Fruit fly (Drosophila melanogaster) whole organism, embryonic: Measurements from ENCODE around the gene CG13896.

Source experiments
- Ada2b ChIP-seq: fragments of 200-800 bp; sonication (Bioruptor generic); IDR thresholded peaks from 2 replicates; pipeline ENCODE4 v1.3.6; 2022; ENCODE audit warnings: missing biosample characterization, missing genetic modification characterization
- Antp ChIP-seq: fragments of 200-800 bp; sonication (Bioruptor generic); optimal IDR thresholded peaks from 3 replicates; lab custom pipeline; 2016; ENCODE audit warnings: missing biosample characterization, missing genetic modification characterization
- CG10267 ChIP-seq: fragments of 200-800 bp; sonication (Bioruptor generic); optimal IDR thresholded peaks from 2 replicates; lab custom pipeline; 2018; ENCODE audit warnings: missing biosample characterization, mild to moderate bottlenecking, missing genetic modification characterization, moderate library complexity
- CG10321 ChIP-seq: fragments of 200-800 bp; sonication (Bioruptor generic); IDR thresholded peaks from 2 replicates; pipeline ENCODE4 v1.3.6; 2022; ENCODE audit warnings: missing biosample characterization, missing genetic modification characterization
- CG12659 ChIP-seq: fragments of 200-800 bp; sonication (Bioruptor generic); optimal IDR thresholded peaks from 3 replicates; lab custom pipeline; 2017; ENCODE audit warnings: mild to moderate bottlenecking, missing biosample characterization, missing genetic modification reagents, missing genetic modification characterization
- CG14710 ChIP-seq: fragments of 200-800 bp; sonication (Bioruptor generic); optimal IDR thresholded peaks from 3 replicates; lab custom pipeline; 2019; ENCODE audit warnings: missing biosample characterization, mild to moderate bottlenecking, missing genetic modification characterization, moderate library complexity
- CG15269 ChIP-seq: fragments of 200-800 bp; sonication (Bioruptor generic); optimal IDR thresholded peaks from 2 replicates; lab custom pipeline; 2018; ENCODE audit warnings: missing biosample characterization, mild to moderate bottlenecking, missing genetic modification characterization, moderate library complexity
- CG17829 ChIP-seq: fragments of 200-800 bp; optimal IDR thresholded peaks from 2 replicates; lab custom pipeline; 2019; ENCODE audit warnings: missing biosample characterization, mild to moderate bottlenecking, missing genetic modification characterization, moderate library complexity
- CG18262 ChIP-seq: fragments of 200-800 bp; optimal IDR thresholded peaks from 3 replicates; lab custom pipeline; 2019; ENCODE audit warnings: missing biosample characterization, mild to moderate bottlenecking, missing genetic modification characterization, moderate library complexity
- CG18599 ChIP-seq: fragments of 200-800 bp; sonication (Bioruptor generic); optimal IDR thresholded peaks from 3 replicates; lab custom pipeline; 2017; ENCODE audit warnings: missing biosample characterization, missing genetic modification characterization, mild to moderate bottlenecking, moderate library complexity, missing genetic modification reagents
- CG2202 ChIP-seq: fragments of 200-800 bp; sonication (Bioruptor generic); optimal IDR thresholded peaks from 2 replicates; lab custom pipeline; 2018; ENCODE audit warnings: missing biosample characterization, mild to moderate bottlenecking, missing genetic modification characterization
- CG2712 ChIP-seq: fragments of 200-800 bp; optimal IDR thresholded peaks from 3 replicates; lab custom pipeline; 2019; ENCODE audit warnings: missing biosample characterization, mild to moderate bottlenecking, missing genetic modification characterization, moderate library complexity
- CG31441 ChIP-seq: fragments of 200-800 bp; sonication (Bioruptor generic); IDR thresholded peaks from 2 replicates; pipeline ENCODE4 v1.3.6; 2022; ENCODE audit warnings: missing biosample characterization, missing genetic modification characterization
- CG34422 ChIP-seq: fragments of 200-800 bp; sonication (Bioruptor generic); IDR thresholded peaks from 3 replicates; pipeline ENCODE4 v1.3.6; 2022; ENCODE audit warnings: missing biosample characterization, missing genetic modification characterization
- CG3995 ChIP-seq: fragments of 200-800 bp; sonication (Bioruptor generic); optimal IDR thresholded peaks from 3 replicates; lab custom pipeline; 2016; ENCODE audit warnings: missing biosample characterization, missing genetic modification characterization
- CG4360 ChIP-seq: fragments of 200-800 bp; sonication (Bioruptor generic); IDR thresholded peaks from 2 replicates; pipeline ENCODE4 v1.3.6; 2022; ENCODE audit warnings: missing biosample characterization, missing genetic modification characterization
- CG4424 ChIP-seq: fragments of 200-800 bp; sonication (Bioruptor generic); optimal IDR thresholded peaks from 3 replicates; lab custom pipeline; 2016; ENCODE audit warnings: missing biosample characterization, missing genetic modification characterization
- CG4730 ChIP-seq: fragments of 200-800 bp; sonication (Bioruptor generic); IDR thresholded peaks from 2 replicates; pipeline ENCODE4 v1.3.6; 2022; ENCODE audit warnings: missing biosample characterization, missing genetic modification characterization
- CG6175 ChIP-seq: fragments of 200-800 bp; sonication (Bioruptor generic); IDR thresholded peaks from 3 replicates; pipeline ENCODE4 v1.3.6; 2022; ENCODE audit warnings: missing biosample characterization, missing genetic modification characterization
- CG6654 ChIP-seq: fragments of 200-800 bp; sonication (Bioruptor generic); optimal IDR thresholded peaks from 2 replicates; lab custom pipeline; 2017; ENCODE audit warnings: missing biosample characterization, mild to moderate bottlenecking, missing genetic modification characterization
- CG6683 ChIP-seq: fragments of 200-800 bp; sonication (Bioruptor generic); optimal IDR thresholded peaks from 2 replicates; lab custom pipeline; 2017; ENCODE audit warnings: missing biosample characterization, mild to moderate bottlenecking, missing genetic modification characterization, missing genetic modification reagents
- CG8290 ChIP-seq, 3 experiments: fragments of 200-800 bp; sonication (Bioruptor generic); optimal IDR thresholded peaks; 2 replicates each; lab custom pipeline; 2016 to 2019; ENCODE audit warnings: missing biosample characterization in 3 of 3, missing genetic modification characterization in 3 of 3, mild to moderate bottlenecking in 2 of 3, moderate library complexity in 1 of 3
- CG8388 ChIP-seq: fragments of 200-800 bp; sonication (Bioruptor generic); optimal IDR thresholded peaks from 2 replicates; lab custom pipeline; 2019; ENCODE audit warnings: missing biosample characterization, mild to moderate bottlenecking, missing genetic modification characterization, moderate library complexity
- CG9437 ChIP-seq: fragments of 200-800 bp; sonication (Bioruptor generic); optimal IDR thresholded peaks from 2 replicates; lab custom pipeline; 2018; ENCODE audit warnings: missing biosample characterization, mild to moderate bottlenecking, missing genetic modification characterization
- CG9876 ChIP-seq: fragments of 200-800 bp; sonication (Bioruptor generic); optimal IDR thresholded peaks from 2 replicates; lab custom pipeline; 2016; ENCODE audit warnings: missing biosample characterization, missing genetic modification characterization
- CoRest ChIP-seq: fragments of 200-800 bp; sonication (Bioruptor generic); optimal IDR thresholded peaks from 3 replicates; lab custom pipeline; 2018; ENCODE audit warnings: missing biosample characterization, mild to moderate bottlenecking, missing genetic modification characterization, moderate library complexity
- Ets65A ChIP-seq: fragments of 200-800 bp; sonication (Bioruptor generic); peaks from one replicate; lab custom pipeline; 2016; ENCODE audit warnings: missing biosample characterization, missing genetic modification characterization
- Med ChIP-seq: fragments of 200-800 bp; sonication (Bioruptor generic); peaks from one replicate; lab custom pipeline; 2016; ENCODE audit warnings: missing biosample characterization, missing genetic modification characterization, mild to moderate bottlenecking, inconsistent platforms, moderate library complexity
- Mrtf ChIP-seq: fragments of 200-800 bp; sonication (Bioruptor generic); IDR thresholded peaks from 3 replicates; pipeline ENCODE4 v1.3.6; 2022; ENCODE audit warnings: missing biosample characterization, missing genetic modification characterization
- Pdp1 ChIP-seq, 2 experiments: fragments of 200-800 bp; sonication (Bioruptor generic); optimal IDR thresholded peaks; 3 replicates each; lab custom pipeline; 2016; ENCODE audit warnings: missing biosample characterization in 2 of 2, missing genetic modification characterization in 2 of 2, mild to moderate bottlenecking in 1 of 2, moderate library complexity in 1 of 2
- Six4 ChIP-seq: fragments of 200-800 bp; sonication (Bioruptor generic); optimal IDR thresholded peaks from 2 replicates; lab custom pipeline; 2016; ENCODE audit warnings: missing biosample characterization, missing genetic modification characterization
- Xrp1 ChIP-seq: fragments of 200-800 bp; sonication (Bioruptor generic); IDR thresholded peaks from 2 replicates; pipeline ENCODE4 v1.3.6; 2022; ENCODE audit warnings: missing biosample characterization, missing genetic modification characterization
- ase ChIP-seq: fragments of 200-800 bp; sonication (Bioruptor generic); IDR thresholded peaks from 3 replicates; pipeline ENCODE4 v1.3.6; 2022; ENCODE audit warnings: missing biosample characterization, missing genetic modification characterization
- bcd ChIP-seq: fragments of 200-800 bp; sonication (Bioruptor generic); optimal IDR thresholded peaks from 2 replicates; lab custom pipeline; 2017; ENCODE audit warnings: missing biosample characterization, mild to moderate bottlenecking, missing genetic modification characterization
- bsh ChIP-seq, 2 experiments: fragments of 200-800 bp; sonication (Bioruptor generic); optimal IDR thresholded peaks; 2 replicates each; lab custom pipeline; 2017 to 2018; ENCODE audit warnings: mild to moderate bottlenecking in 2 of 2, missing biosample characterization in 2 of 2, missing genetic modification characterization in 2 of 2, moderate library complexity in 1 of 2
- ci ChIP-seq: fragments of 200-800 bp; sonication (Bioruptor generic); IDR thresholded peaks from 3 replicates; pipeline ENCODE4 v1.3.6; 2022; ENCODE audit warnings: missing biosample characterization, missing genetic modification characterization
- da ChIP-seq: fragments of 200-800 bp; sonication (Bioruptor generic); optimal IDR thresholded peaks from 2 replicates; lab custom pipeline; 2016; ENCODE audit warnings: missing biosample characterization, missing genetic modification characterization
- dmrt11E ChIP-seq: fragments of 200-800 bp; sonication (Bioruptor generic); optimal IDR thresholded peaks from 3 replicates; lab custom pipeline; 2018; ENCODE audit warnings: missing biosample characterization, mild to moderate bottlenecking, missing genetic modification characterization, moderate library complexity
- dysf ChIP-seq: fragments of 200-800 bp; sonication (Bioruptor generic); IDR thresholded peaks from 3 replicates; pipeline ENCODE4 v1.3.6; 2022; ENCODE audit warnings: missing biosample characterization, missing genetic modification characterization
- fd102C ChIP-seq: fragments of 200-800 bp; sonication (Bioruptor generic); optimal IDR thresholded peaks from 2 replicates; lab custom pipeline; 2018; ENCODE audit warnings: missing biosample characterization, mild to moderate bottlenecking, missing genetic modification characterization, moderate library complexity
- grau ChIP-seq: fragments of 200-800 bp; optimal IDR thresholded peaks from 3 replicates; lab custom pipeline; 2019; ENCODE audit warnings: missing biosample characterization, mild to moderate bottlenecking, missing genetic modification characterization, moderate library complexity
- lmd ChIP-seq: fragments of 200-800 bp; sonication (Bioruptor generic); IDR thresholded peaks from 2 replicates; pipeline ENCODE4 v1.3.6; 2022; ENCODE audit warnings: missing biosample characterization, missing genetic modification characterization
- lola ChIP-seq, 3 experiments: fragments of >200 bp in 2 of 3; fragments of 200-800 bp in 1 of 3; sonication (Bioruptor generic) in 1 of 3; optimal IDR thresholded peaks; 2 replicates each; lab custom pipeline; 2017 to 2019; ENCODE audit warnings: missing biosample characterization in 3 of 3, missing genetic modification characterization in 3 of 3, mild to moderate bottlenecking in 1 of 3, moderate library complexity in 1 of 3
- nmo ChIP-seq: fragments of 200-800 bp; sonication (Bioruptor generic); optimal IDR thresholded peaks from 2 replicates; lab custom pipeline; 2018; ENCODE audit warnings: missing biosample characterization, mild to moderate bottlenecking, missing genetic modification characterization, moderate library complexity
- prd ChIP-seq, 3 experiments: fragments of >200 bp in 2 of 3; fragments of 200-800 bp in 1 of 3; sonication (Bioruptor generic) in 1 of 3; optimal IDR thresholded peaks in 2 of 3; IDR thresholded peaks in 1 of 3; 2 replicates in 2 of 3; 3 replicates in 1 of 3; pipeline versions ENCODE4 v1.3.6 to Lab custom; 2017 to 2022; ENCODE audit warnings: missing biosample characterization in 1 of 3, missing genetic modification characterization in 1 of 3
- row ChIP-seq: fragments of 200-800 bp; sonication (Bioruptor generic); IDR thresholded peaks from 3 replicates; pipeline ENCODE4 v1.3.6; 2022; ENCODE audit warnings: missing biosample characterization, missing genetic modification characterization
- sisA ChIP-seq: fragments of 200-800 bp; sonication (Bioruptor generic); IDR thresholded peaks from 2 replicates; pipeline ENCODE4 v1.3.6; 2022; ENCODE audit warnings: missing biosample characterization, missing genetic modification characterization
- unpg ChIP-seq: fragments of 200-800 bp; sonication (Bioruptor generic); optimal IDR thresholded peaks from 3 replicates; lab custom pipeline; 2018; ENCODE audit warnings: missing biosample characterization, mild to moderate bottlenecking, missing genetic modification characterization, moderate library complexity
- vvl ChIP-seq: fragments of 200-800 bp; sonication (Bioruptor generic); IDR thresholded peaks from 2 replicates; pipeline ENCODE4 v1.3.6; 2022; ENCODE audit warnings: missing biosample characterization, missing genetic modification characterization

Gene CG13896

DNA sequence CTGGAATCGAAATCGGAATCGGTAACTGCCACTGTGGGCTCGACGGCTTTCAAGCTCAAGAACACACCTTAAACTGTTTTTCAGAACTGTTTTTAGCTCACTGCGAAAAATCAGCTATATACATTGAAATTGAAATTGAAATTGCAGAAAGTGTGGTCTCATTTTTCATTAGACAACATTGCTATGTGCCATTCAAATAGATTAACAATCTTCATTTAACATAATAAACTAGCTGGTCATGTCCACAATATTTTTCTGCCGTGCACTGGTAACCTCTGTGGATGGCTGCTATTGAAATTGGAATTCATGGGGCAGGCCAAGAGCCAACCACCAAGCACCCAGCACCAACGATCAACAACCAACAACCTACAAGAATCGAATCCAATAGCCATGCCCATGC, 24.3 kb upstream of the CG13896 start (continued):
- TF ChIP-seq CG2202 (peak; percentile 18), CG4730 (GFP tag; lab: Robert Waterston, UW) (no peak), dmrt11E (peak; percentile 51), ase (no peak), vvl (0 out of 2 replicates have a peak, but pooled peaks have one; percentile 12), unpg (peak; percentile 18), Ada2b (GFP tag; lab: Robert Waterston, UW) (0 out of 2 replicates have a peak, but pooled peaks have one; percentile 10), grau (tag; lab: Kevin White, UChicago) (peak; percentile 18), CG3995 (GFP tag; lab: Kevin White, UChicago) (no peak), ci (GFP tag; lab: Robert Waterston, UW) (peak; percentile 7; the same call in 1 of the 3 replicates), Med (GFP tag; lab: Kevin White, UChicago) (peak; percentile 57), CG2712 (tag; lab: Kevin White, UChicago) (peak; percentile 41), prd (optimal IDR thresholded peaks at IDR 0.05; lab: Kevin White, UChicago) (no peak), prd (GFP tag; IDR thresholded peaks at IDR 0.05; lab: Robert Waterston, UW) (peak; percentile 13; the same call in 1 of the 3 replicates), CG34422 (GFP tag; lab: Robert Waterston, UW) (0 out of 3 replicates have a peak, but pooled peaks have one; percentile 33), CG12659 (GFP tag; lab: Kevin White, UChicago) (no peak), row (GFP tag; lab: Robert Waterston, UW) (peak; percentile 45), Mrtf (GFP tag; lab: Robert Waterston, UW) (no peak), CG14710 (peak; percentile 29), CG6654 (GFP tag; lab: Kevin White, UChicago) (no peak), Antp (GFP tag; lab: Kevin White, UChicago) (peak; percentile 27), CG4424 (GFP tag; lab: Kevin White, UChicago) (peak; percentile 18), lmd (0 out of 2 replicates have a peak, but pooled peaks have one; percentile 16), CG6175 (GFP tag; lab: Robert Waterston, UW) (no peak), dysf (GFP tag; lab: Robert Waterston, UW) (0 out of 3 replicates have a peak, but pooled peaks have one; percentile 35), nmo (GFP tag; lab: Kevin White, UChicago) (peak; percentile 31), bsh (GFP tag; optimal IDR thresholded peaks at IDR 0.05; lab: Kevin White, UChicago) (peak; percentile 63 to 66), CG9876 (GFP tag; lab: Kevin White, UChicago) (no peak), CG4360 (peak; percentile 23; the same call in 1 of the 2 replicates), CG18262 (tag; lab: Kevin White, UChicago) (peak; percentile 53), CG17829 (peak; percentile 22), CG9437 (GFP tag; lab: Kevin White, UChicago) (no peak), CoRest (peak; percentile 2), Pdp1 (GFP tag; optimal IDR thresholded peaks at IDR 0.05; lab: Kevin White, UChicago) (peak in 1 of 2 experiments; percentile 24), CG8388 (peak; percentile 1), CG10267 (peak; percentile 15), CG15269 (tag; lab: Kevin White, UChicago) (no peak), sisA (GFP tag; lab: Robert Waterston, UW) (0 out of 2 replicates have a peak, but pooled peaks have one; percentile 16), Ets65A (GFP tag; lab: Kevin White, UChicago) (peak; percentile 78), da (GFP tag; lab: Kevin White, UChicago) (no peak), Xrp1 (GFP tag; lab: Robert Waterston, UW) (peak; percentile 66), bcd (GFP tag; lab: Kevin White, UChicago) (no peak), CG31441 (GFP tag; lab: Robert Waterston, UW) (0 out of 2 replicates have a peak, but pooled peaks have one; percentile 22), lola (GFP tag; optimal IDR thresholded peaks at IDR 0.05; lab: Kevin White, UChicago) (peak in 1 of 3 experiments; percentile 53), Six4 (GFP tag; lab: Kevin White, UChicago) (peak; percentile 17), CG8290 (GFP tag; optimal IDR thresholded peaks at IDR 0.05; lab: Kevin White, UChicago) (no peak), CG8290 (tag; optimal IDR thresholded peaks at IDR 0.05; lab: Kevin White, UChicago) (peak in 1 of 2 experiments; percentile 9), CG6683 (no peak), fd102C (no peak), CG10321 (0 out of 2 replicates have a peak, but pooled peaks have one; percentile 6), CG18599 (GFP tag; lab: Kevin White, UChicago) (no peak)
